Worm (Caenorhabditis elegans) whole organism, L1 larva: ENCODE results near the gene cec-4.

Experiments used
- C04F5.9 ChIP-seq: sonication (generic microtip); optimal IDR thresholded peaks from 2 replicates; lab custom pipeline; 2016; ENCODE audit warnings: missing genetic modification characterization, missing compliant biosample characterization
- C16A3.4 ChIP-seq: fragments of 150-350 bp; optimal IDR thresholded peaks from 2 replicates; lab custom pipeline; 2014; ENCODE audit warnings: missing biosample characterization, missing genetic modification characterization
- C34B4.2 ChIP-seq: sonication (generic microtip); optimal IDR thresholded peaks from 2 replicates; lab custom pipeline; 2017; ENCODE audit warnings: mild to moderate bottlenecking, missing genetic modification characterization, missing compliant biosample characterization
- F16B12.6 ChIP-seq: fragments of 150-350 bp; optimal IDR thresholded peaks from 2 replicates; lab custom pipeline; 2014; ENCODE audit warnings: missing biosample characterization, missing genetic modification characterization
- Y116A8C.19 ChIP-seq: sonication (generic microtip); optimal IDR thresholded peaks from 2 replicates; lab custom pipeline; 2016; ENCODE audit warnings: missing compliant biosample characterization, missing genetic modification characterization, borderline replicate concordance
- aha-1 ChIP-seq: fragments of 150-350 bp; optimal IDR thresholded peaks from 2 replicates; lab custom pipeline; 2014; ENCODE audit warnings: missing biosample characterization, missing genetic modification characterization
- aly-2 ChIP-seq: fragments of 150-350 bp; optimal IDR thresholded peaks from 2 replicates; lab custom pipeline; 2014; ENCODE audit warnings: missing biosample characterization, missing genetic modification characterization
- blmp-1 ChIP-seq: fragments of 150-350 bp; optimal IDR thresholded peaks from 2 replicates; lab custom pipeline; 2014; ENCODE audit warnings: missing biosample characterization, missing genetic modification characterization
- ceh-63 ChIP-seq: fragments of 200-800 bp; sonication (Bioruptor generic); optimal IDR thresholded peaks from 2 replicates; lab custom pipeline; 2018; ENCODE audit warnings: mild to moderate bottlenecking, missing genetic modification characterization, missing compliant biosample characterization
- ceh-82 ChIP-seq, 3 experiments: fragments of 150-350 bp in 1 of 3; sonication (generic microtip) in 2 of 3; optimal IDR thresholded peaks; 2 replicates each; lab custom pipeline; 2014 to 2017; ENCODE audit warnings: missing biosample characterization in 3 of 3, missing genetic modification characterization in 3 of 3
- ceh-90 ChIP-seq: sonication (generic microtip); optimal IDR thresholded peaks from 2 replicates; lab custom pipeline; 2016; ENCODE audit warnings: missing genetic modification characterization, missing compliant biosample characterization
- dpl-1 ChIP-seq, 3 experiments: fragments of 150-350 bp in 2 of 3; sonication (generic microtip) in 1 of 3; optimal IDR thresholded peaks; 2 replicates each; lab custom pipeline; 2014 to 2017; ENCODE audit warnings: missing biosample characterization in 3 of 3, missing genetic modification characterization in 3 of 3, missing genetic modification reagents in 3 of 3
- dsc-1 ChIP-seq: sonication (generic microtip); optimal IDR thresholded peaks from 2 replicates; lab custom pipeline; 2016; ENCODE audit warnings: mild to moderate bottlenecking, missing genetic modification characterization, missing compliant biosample characterization
- efl-1 ChIP-seq, 4 experiments: fragments of 150-350 bp; optimal IDR thresholded peaks in 3 of 4; peaks in 1 of 4; 1 replicate in 1 of 4; 2 replicates in 3 of 4; lab custom pipeline; 2014; ENCODE audit warnings: missing biosample characterization in 2 of 4, missing genetic modification characterization in 2 of 4, missing genetic modification reagents in 2 of 4
- elt-3 ChIP-seq, 6 experiments: fragments of 150-350 bp in 1 of 6; sonication (generic microtip); optimal IDR thresholded peaks; 2 replicates each; lab custom pipeline; 2017 to 2018; ENCODE audit warnings: missing biosample characterization in 6 of 6, missing genetic modification characterization in 6 of 6, inconsistent platforms in 1 of 6
- fkh-10 ChIP-seq: sonication (generic microtip); optimal IDR thresholded peaks from 2 replicates; lab custom pipeline; 2017; ENCODE audit warnings: missing biosample characterization, missing genetic modification reagents, missing genetic modification characterization
- fkh-4 ChIP-seq: sonication (generic microtip); optimal IDR thresholded peaks from 2 replicates; lab custom pipeline; 2016; ENCODE audit warnings: missing compliant biosample characterization, missing genetic modification characterization, borderline replicate concordance
- fkh-8 ChIP-seq: sonication (generic microtip); optimal IDR thresholded peaks from 2 replicates; lab custom pipeline; 2016; ENCODE audit warnings: mild to moderate bottlenecking, missing genetic modification characterization, missing compliant biosample characterization
- fos-1 ChIP-seq: fragments of 150-350 bp; optimal IDR thresholded peaks from 2 replicates; lab custom pipeline; 2014; ENCODE audit warnings: missing biosample characterization, missing genetic modification characterization
- grh-1 ChIP-seq: fragments of 200-800 bp; sonication (Bioruptor generic); IDR thresholded peaks from 2 replicates; pipeline ENCODE4 v1.3.6; 2022; ENCODE audit warnings: missing genetic modification reagents, missing genetic modification characterization, missing compliant biosample characterization
- irx-1 ChIP-seq: sonication (generic microtip); optimal IDR thresholded peaks from 2 replicates; lab custom pipeline; 2016; ENCODE audit warnings: missing genetic modification characterization, missing compliant biosample characterization
- jun-1 ChIP-seq: fragments of 150-350 bp; optimal IDR thresholded peaks from 2 replicates; lab custom pipeline; 2014; ENCODE audit warnings: missing biosample characterization, missing genetic modification reagents, missing genetic modification characterization
- lin-14 ChIP-seq: fragments of 200-800 bp; sonication (Bioruptor generic); optimal IDR thresholded peaks from 2 replicates; lab custom pipeline; 2018; ENCODE audit warnings: mild to moderate bottlenecking, missing genetic modification characterization, moderate library complexity, missing compliant biosample characterization
- lin-35 ChIP-seq, 2 experiments: fragments of 150-350 bp; optimal IDR thresholded peaks; 2 replicates each; lab custom pipeline; 2014; ENCODE audit warnings: missing biosample characterization in 2 of 2, missing genetic modification characterization in 2 of 2, missing genetic modification reagents in 2 of 2
- lir-3 ChIP-seq: sonication (generic microtip); optimal IDR thresholded peaks from 2 replicates; lab custom pipeline; 2016; ENCODE audit warnings: mild to moderate bottlenecking, missing genetic modification characterization, moderate library complexity, missing compliant biosample characterization; ENCODE audit not compliant: poor library complexity
- nhr-12 ChIP-seq: sonication (generic microtip); optimal IDR thresholded peaks from 2 replicates; lab custom pipeline; 2017; ENCODE audit warnings: missing biosample characterization, missing genetic modification characterization
- nhr-20 ChIP-seq: sonication (generic microtip); optimal IDR thresholded peaks from 2 replicates; lab custom pipeline; 2016; ENCODE audit warnings: mild to moderate bottlenecking, missing genetic modification characterization, missing compliant biosample characterization
- nhr-237 ChIP-seq: fragments of 150-350 bp; optimal IDR thresholded peaks from 2 replicates; lab custom pipeline; 2014; ENCODE audit warnings: missing biosample characterization, missing genetic modification characterization
- nhr-28 ChIP-seq: fragments of 150-350 bp; optimal IDR thresholded peaks from 2 replicates; lab custom pipeline; 2014; ENCODE audit warnings: missing biosample characterization, missing genetic modification characterization
- nhr-47 ChIP-seq: sonication (generic microtip); optimal IDR thresholded peaks from 2 replicates; lab custom pipeline; 2016; ENCODE audit warnings: mild to moderate bottlenecking, missing genetic modification characterization, moderate library complexity, missing compliant biosample characterization
- nhr-71 ChIP-seq: sonication (generic microtip); optimal IDR thresholded peaks from 2 replicates; lab custom pipeline; 2016; ENCODE audit warnings: mild to moderate bottlenecking, missing genetic modification characterization, moderate library complexity, missing compliant biosample characterization
- nhr-77 ChIP-seq: fragments of 150-350 bp; optimal IDR thresholded peaks from 2 replicates; lab custom pipeline; 2014; ENCODE audit warnings: missing biosample characterization, missing genetic modification characterization
- nhr-84 ChIP-seq: sonication (generic microtip); optimal IDR thresholded peaks from 2 replicates; lab custom pipeline; 2017; ENCODE audit warnings: missing biosample characterization, missing genetic modification characterization
- nhr-85 ChIP-seq: sonication (generic microtip); peaks from one replicate; lab custom pipeline; 2016; ENCODE audit warnings: missing genetic modification characterization, inconsistent platforms, missing compliant biosample characterization
- nhr-90 ChIP-seq: sonication (generic microtip); optimal IDR thresholded peaks from 2 replicates; lab custom pipeline; 2016; ENCODE audit warnings: mild to moderate bottlenecking, missing genetic modification characterization, missing compliant biosample characterization; ENCODE audit not compliant: poor library complexity
- rnt-1 ChIP-seq: sonication (generic microtip); optimal IDR thresholded peaks from 2 replicates; lab custom pipeline; 2016; ENCODE audit warnings: mild to moderate bottlenecking, missing genetic modification characterization, moderate library complexity, missing compliant biosample characterization
- snu-23 ChIP-seq: sonication (generic microtip); optimal IDR thresholded peaks from 2 replicates; lab custom pipeline; 2016; ENCODE audit warnings: missing genetic modification characterization, missing compliant biosample characterization
- unc-30 ChIP-seq: sonication (generic microtip); optimal IDR thresholded peaks from 2 replicates; lab custom pipeline; 2017; ENCODE audit warnings: missing biosample characterization, missing genetic modification characterization
- xbp-1 ChIP-seq: sonication (generic microtip); optimal IDR thresholded peaks from 2 replicates; lab custom pipeline; 2016; ENCODE audit warnings: missing genetic modification characterization, missing compliant biosample characterization

The cec-4 gene

DNA sequence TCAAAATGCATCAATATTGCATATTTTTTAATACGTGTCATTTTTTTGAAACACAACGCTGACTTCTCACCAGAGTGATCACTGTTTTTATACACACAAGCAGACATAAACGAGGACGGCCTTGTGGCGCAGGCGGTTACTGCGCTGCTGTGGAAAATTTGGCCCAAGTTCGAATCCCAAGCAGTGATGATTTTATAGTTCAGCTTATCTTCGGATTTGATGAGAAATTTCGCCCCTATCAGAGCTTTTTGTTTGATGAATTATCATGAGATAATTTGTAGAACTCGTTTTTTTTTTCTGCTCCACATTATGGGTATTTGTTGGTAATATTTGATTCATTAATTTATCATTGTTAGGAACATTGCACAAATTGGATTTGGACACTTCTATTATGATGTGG is 1.6 kb upstream of the cec-4 start (continued):
- TF ChIP-seq fkh-10 (GFP tag; lab: Kevin White, UChicago): no peak
- peak; percentile 15 for TF ChIP-seq fkh-8
- TF ChIP-seq unc-30 (tag; lab: Kevin White, UChicago): no peak
- TF ChIP-seq nhr-20 (tag; lab: Kevin White, UChicago): peak; percentile 59
- TF ChIP-seq ceh-63: no peak
- peak in 2 of 3 experiments; percentile 48 to 53 for TF ChIP-seq dpl-1 (GFP tag; optimal IDR thresholded peaks at IDR 0.05; lab: Kevin White, UChicago)
- no peak for TF ChIP-seq nhr-84 (tag; lab: Kevin White, UChicago)
- TF ChIP-seq nhr-28 (tag; lab: Kevin White, UChicago): no peak
- no peak for TF ChIP-seq nhr-85 (tag; lab: Kevin White, UChicago)
- TF ChIP-seq C34B4.2 (tag; lab: Kevin White, UChicago): no peak
- TF ChIP-seq fos-1: peak; percentile 54
- TF ChIP-seq C16A3.4 (tag; lab: Kevin White, UChicago): peak; percentile 79
- TF ChIP-seq lin-35 (GFP tag; optimal IDR thresholded peaks at IDR 0.05; lab: Kevin White, UChicago): peak; percentile 65 to 75
- TF ChIP-seq snu-23 (GFP tag; lab: Kevin White, UChicago): peak; percentile 83
- peak; percentile 35; the same call in 1 of the 2 replicates for TF ChIP-seq grh-1 (GFP tag; lab: Robert Waterston, UW)
- peak; percentile 79 for TF ChIP-seq nhr-47 (tag; lab: Kevin White, UChicago)
- TF ChIP-seq jun-1 (tag; lab: Kevin White, UChicago): peak; percentile 47
- no peak for TF ChIP-seq nhr-237 (tag; lab: Kevin White, UChicago)
- peak; percentile 77 for TF ChIP-seq aly-2
- peak in 2 of 6 experiments; percentile 0 to 68 for TF ChIP-seq elt-3 (tag; optimal IDR thresholded peaks at IDR 0.05; lab: Kevin White, UChicago)
- no peak for TF ChIP-seq C04F5.9 (tag; lab: Kevin White, UChicago)
- TF ChIP-seq aha-1 (tag; lab: Kevin White, UChicago): no peak
- TF ChIP-seq ceh-82 (tag; optimal IDR thresholded peaks at IDR 0.05; lab: Kevin White, UChicago): peak; percentile 37 to 73 (median 62)
- peak; percentile 53 to 60 for TF ChIP-seq efl-1 (optimal IDR thresholded peaks at IDR 0.05; lab: Kevin White, UChicago)
- TF ChIP-seq efl-1 (GFP tag; optimal IDR thresholded peaks at IDR 0.05 in 1 of 2; lab: Kevin White, UChicago): peak; percentile 52 to 95
- peak; percentile 30 for TF ChIP-seq ceh-90 (tag; lab: Kevin White, UChicago)
- TF ChIP-seq xbp-1 (tag; lab: Kevin White, UChicago): peak; percentile 64
- TF ChIP-seq lir-3: peak; percentile 13
- TF ChIP-seq rnt-1 (tag; lab: Kevin White, UChicago): peak; percentile 65
- TF ChIP-seq nhr-77 (tag; lab: Kevin White, UChicago): peak; percentile 59
- TF ChIP-seq irx-1 (tag; lab: Kevin White, UChicago): peak; percentile 71
- no peak for TF ChIP-seq lin-14 (GFP tag; lab: Kevin White, UChicago)
- TF ChIP-seq nhr-12: no peak
- TF ChIP-seq nhr-90 (tag; lab: Kevin White, UChicago): peak; percentile 76
- TF ChIP-seq dsc-1 (tag; lab: Kevin White, UChicago): peak; percentile 66
- TF ChIP-seq Y116A8C.19 (tag; lab: Kevin White, UChicago): no peak
- TF ChIP-seq, all 84 proteins: peak for 45

DNA sequence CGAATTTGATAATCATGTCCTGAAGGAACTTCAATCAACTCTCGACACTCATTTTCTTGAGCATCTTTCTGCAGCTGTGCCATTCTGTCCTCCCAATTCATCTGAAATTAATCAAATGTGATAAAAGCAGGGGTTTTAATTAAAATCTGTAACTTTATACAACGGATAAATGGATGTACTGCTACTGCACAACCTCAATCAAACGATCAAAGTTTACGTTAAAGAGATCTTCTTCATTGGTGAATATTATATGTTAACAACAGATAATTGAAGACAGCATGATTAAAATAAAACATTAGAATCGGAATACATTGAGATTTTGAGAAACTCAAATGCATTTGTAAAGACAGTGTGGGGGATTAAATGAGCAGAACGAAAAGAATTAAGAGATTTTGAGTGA is 2.8 kb downstream of the cec-4 start, which contains the start of gene F32E10.5:
Gene F32E10.5 (minus strand): TSS at position 101 of the 400 bp plus-strand sequence.
- no peak for TF ChIP-seq nhr-12
- no peak for TF ChIP-seq F16B12.6 (tag; lab: Kevin White, UChicago)
- no peak for TF ChIP-seq nhr-71 (tag; lab: Kevin White, UChicago)
- TF ChIP-seq fkh-4 (tag; lab: Kevin White, UChicago): no peak
- TF ChIP-seq efl-1 (optimal IDR thresholded peaks at IDR 0.05; lab: Kevin White, UChicago): no peak
- no peak for TF ChIP-seq efl-1 (GFP tag; optimal IDR thresholded peaks at IDR 0.05 in 1 of 2; lab: Kevin White, UChicago)
- TF ChIP-seq blmp-1 (tag; lab: Kevin White, UChicago): no peak
- no peak for TF ChIP-seq ceh-63
- TF ChIP-seq nhr-20 (tag; lab: Kevin White, UChicago): no peak
